Worm (Caenorhabditis elegans) whole organism, L2 larva: ENCODE results near the gene F02C12.2.

Experiments used
- R02D3.7 ChIP-seq: fragments of 150-350 bp; optimal IDR thresholded peaks from 2 replicates; lab custom pipeline; 2014; ENCODE audit warnings: missing biosample characterization, missing genetic modification characterization
- fos-1 ChIP-seq: fragments of 150-350 bp; optimal IDR thresholded peaks from 2 replicates; lab custom pipeline; 2014; ENCODE audit warnings: missing biosample characterization, missing genetic modification characterization
- lsy-2 ChIP-seq, 2 experiments: fragments of 150-350 bp in 1 of 2; sonication (generic microtip) in 1 of 2; optimal IDR thresholded peaks; 2 replicates each; lab custom pipeline; 2014 to 2017; ENCODE audit warnings: missing biosample characterization in 2 of 2, missing genetic modification characterization in 2 of 2
- mdl-1 ChIP-seq, 2 experiments: fragments of 150-350 bp in 1 of 2; sonication (generic microtip) in 1 of 2; optimal IDR thresholded peaks; 2 replicates each; lab custom pipeline; 2017; ENCODE audit warnings: missing biosample characterization in 2 of 2, missing genetic modification characterization in 2 of 2
- nhr-10 ChIP-seq: sonication (generic microtip); optimal IDR thresholded peaks from 2 replicates; lab custom pipeline; 2017; ENCODE audit warnings: missing biosample characterization, missing genetic modification characterization
- nhr-11 ChIP-seq: fragments of 150-350 bp; optimal IDR thresholded peaks from 2 replicates; lab custom pipeline; 2014; ENCODE audit warnings: missing biosample characterization, missing genetic modification characterization
- ztf-11 ChIP-seq: sonication (generic microtip); optimal IDR thresholded peaks from 2 replicates; lab custom pipeline; 2017; ENCODE audit warnings: missing biosample characterization, missing genetic modification characterization

DNA sequence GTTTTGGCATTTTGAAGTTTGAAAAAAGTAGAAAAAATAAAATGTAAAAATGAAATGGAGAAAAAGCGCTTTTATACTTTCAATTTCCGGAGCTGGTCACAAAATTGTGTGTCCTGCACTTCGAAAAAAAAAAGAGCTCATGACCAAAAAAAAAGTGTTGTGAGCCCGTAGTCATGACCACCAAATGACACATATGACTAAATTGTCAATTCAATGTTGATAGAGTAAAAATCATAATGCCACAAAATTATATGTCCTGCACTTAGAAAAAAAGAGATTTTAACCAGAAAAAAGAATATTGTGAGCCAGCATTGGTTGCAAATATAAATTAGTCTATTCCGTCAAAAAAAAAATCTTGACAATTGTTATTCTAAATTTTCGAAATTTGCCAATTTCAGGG lies at the start of gene F02C12.2:
- no peak for TF ChIP-seq nhr-10 (tag; lab: Kevin White, UChicago)
- no peak for TF ChIP-seq ztf-11 (tag; lab: Kevin White, UChicago)
- TF ChIP-seq nhr-11 (tag; lab: Kevin White, UChicago): no peak
- no peak for TF ChIP-seq R02D3.7
- TF ChIP-seq lsy-2 (tag; optimal IDR thresholded peaks at IDR 0.05; lab: Kevin White, UChicago): no peak
- no peak for TF ChIP-seq mdl-1 (tag; optimal IDR thresholded peaks at IDR 0.05; lab: Kevin White, UChicago)
- TF ChIP-seq fos-1 (tag; lab: Kevin White, UChicago): no peak
